Fruit fly (Drosophila melanogaster) whole organism, embryonic: ENCODE results near the gene CG3815.

Source experiments
- Blimp-1 ChIP-seq: fragments of 200-800 bp; sonication (Bioruptor generic); optimal IDR thresholded peaks from 3 replicates; lab custom pipeline; 2018; ENCODE audit warnings: missing biosample characterization, missing genetic modification characterization, mild to moderate bottlenecking, moderate library complexity, missing genetic modification reagents
- BtbVII ChIP-seq: fragments of 200-800 bp; sonication (Bioruptor generic); optimal IDR thresholded peaks from 3 replicates; lab custom pipeline; 2017; ENCODE audit warnings: missing biosample characterization, mild to moderate bottlenecking, missing genetic modification characterization
- CG12071 ChIP-seq: fragments of 200-800 bp; sonication (Bioruptor generic); optimal IDR thresholded peaks from 3 replicates; lab custom pipeline; 2018; ENCODE audit warnings: missing biosample characterization, mild to moderate bottlenecking, missing genetic modification characterization
- CG12299 ChIP-seq: fragments of 200-800 bp; sonication (Bioruptor generic); optimal IDR thresholded peaks from 2 replicates; lab custom pipeline; 2018; ENCODE audit warnings: missing biosample characterization, mild to moderate bottlenecking, missing genetic modification characterization
- CG15269 ChIP-seq: fragments of 200-800 bp; sonication (Bioruptor generic); optimal IDR thresholded peaks from 2 replicates; lab custom pipeline; 2018; ENCODE audit warnings: missing biosample characterization, mild to moderate bottlenecking, missing genetic modification characterization, moderate library complexity
- CG15514 ChIP-seq: fragments of 200-800 bp; sonication (Bioruptor generic); optimal IDR thresholded peaks from 3 replicates; lab custom pipeline; 2017; ENCODE audit warnings: missing biosample characterization, missing genetic modification characterization, mild to moderate bottlenecking, moderate library complexity, missing genetic modification reagents
- CG17361 ChIP-seq: fragments of 200-800 bp; sonication (Bioruptor generic); IDR thresholded peaks from 3 replicates; pipeline ENCODE4 v1.3.6; 2022; ENCODE audit warnings: missing biosample characterization, missing genetic modification characterization
- CG17568 ChIP-seq: fragments of 200-800 bp; sonication (Bioruptor generic); optimal IDR thresholded peaks from 2 replicates; lab custom pipeline; 2018; ENCODE audit warnings: missing biosample characterization, mild to moderate bottlenecking, missing genetic modification characterization, moderate library complexity
- CG17802 ChIP-seq: fragments of 200-800 bp; sonication (Bioruptor generic); optimal IDR thresholded peaks from 2 replicates; lab custom pipeline; 2018; ENCODE audit warnings: missing biosample characterization, mild to moderate bottlenecking, missing genetic modification characterization, moderate library complexity
- CG1832 ChIP-seq: fragments of 200-800 bp; sonication (Bioruptor generic); optimal IDR thresholded peaks from 2 replicates; lab custom pipeline; 2017; ENCODE audit warnings: missing biosample characterization, mild to moderate bottlenecking, missing genetic modification characterization, inconsistent platforms
- CG4424 ChIP-seq: fragments of 200-800 bp; sonication (Bioruptor generic); optimal IDR thresholded peaks from 3 replicates; lab custom pipeline; 2016; ENCODE audit warnings: missing biosample characterization, missing genetic modification characterization
- CG4617 ChIP-seq: fragments of 200-800 bp; sonication (Bioruptor generic); optimal IDR thresholded peaks from 3 replicates; lab custom pipeline; 2016; ENCODE audit warnings: missing biosample characterization, missing genetic modification characterization, borderline replicate concordance
- CG5953 ChIP-seq: fragments of 200-800 bp; sonication (Bioruptor generic); IDR thresholded peaks from 2 replicates; pipeline ENCODE4 v1.3.6; 2022; ENCODE audit warnings: missing biosample characterization, missing genetic modification characterization
- CG6272 ChIP-seq: fragments of 200-800 bp; sonication (Bioruptor generic); IDR thresholded peaks from 2 replicates; pipeline ENCODE4 v1.3.6; 2022; ENCODE audit warnings: missing biosample characterization, missing genetic modification characterization
- CG8944 ChIP-seq: fragments of 200-800 bp; sonication (Bioruptor generic); optimal IDR thresholded peaks from 3 replicates; lab custom pipeline; 2016; ENCODE audit warnings: missing biosample characterization, missing genetic modification characterization
- Chrac-16 ChIP-seq: fragments of 200-800 bp; sonication (Bioruptor generic); optimal IDR thresholded peaks from 3 replicates; lab custom pipeline; 2016; ENCODE audit warnings: missing biosample characterization, missing genetic modification characterization
- CoRest ChIP-seq: fragments of 200-800 bp; sonication (Bioruptor generic); optimal IDR thresholded peaks from 3 replicates; lab custom pipeline; 2018; ENCODE audit warnings: missing biosample characterization, mild to moderate bottlenecking, missing genetic modification characterization, moderate library complexity
- Doc2 ChIP-seq: fragments of 200-800 bp; sonication (Bioruptor generic); IDR thresholded peaks from 2 replicates; pipeline ENCODE4 v1.3.6; 2022; ENCODE audit warnings: missing biosample characterization, missing genetic modification characterization
- Fer3 ChIP-seq: fragments of 200-800 bp; sonication (Bioruptor generic); optimal IDR thresholded peaks from 2 replicates; lab custom pipeline; 2018; ENCODE audit warnings: missing biosample characterization, mild to moderate bottlenecking, missing genetic modification characterization, moderate library complexity
- H2.0 ChIP-seq: fragments of 200-800 bp; sonication (Bioruptor generic); IDR thresholded peaks from 2 replicates; pipeline ENCODE4 v1.3.6; 2022; ENCODE audit warnings: missing biosample characterization, missing genetic modification characterization
- HLH3B ChIP-seq: fragments of 200-800 bp; sonication (Bioruptor generic); IDR thresholded peaks from 2 replicates; pipeline ENCODE4 v1.3.6; 2022; ENCODE audit warnings: missing biosample characterization, missing genetic modification characterization
- HmgZ ChIP-seq: fragments of 200-800 bp; sonication (Bioruptor generic); optimal IDR thresholded peaks from 2 replicates; lab custom pipeline; 2018; ENCODE audit warnings: missing biosample characterization, mild to moderate bottlenecking, missing genetic modification characterization
- Hr3 ChIP-seq: fragments of 200-800 bp; sonication (Bioruptor generic); optimal IDR thresholded peaks from 3 replicates; lab custom pipeline; 2016; ENCODE audit warnings: missing biosample characterization, missing genetic modification characterization
- Mad ChIP-seq: fragments of 200-800 bp; sonication (Bioruptor generic); optimal IDR thresholded peaks from 2 replicates; lab custom pipeline; 2016; ENCODE audit warnings: missing biosample characterization, missing genetic modification characterization
- Nf-YA ChIP-seq: fragments of 200-800 bp; sonication (Bioruptor generic); IDR thresholded peaks from 2 replicates; pipeline ENCODE4 v1.3.6; 2022; ENCODE audit warnings: missing biosample characterization, missing genetic modification characterization
- Nf-YB ChIP-seq: fragments of 200-800 bp; sonication (Bioruptor generic); optimal IDR thresholded peaks from 3 replicates; lab custom pipeline; 2019; ENCODE audit warnings: missing biosample characterization, mild to moderate bottlenecking, missing genetic modification characterization, moderate library complexity
- Nf-YC ChIP-seq: fragments of 200-800 bp; optimal IDR thresholded peaks from 3 replicates; lab custom pipeline; 2019; ENCODE audit warnings: missing biosample characterization, mild to moderate bottlenecking, missing genetic modification characterization, moderate library complexity
- Rfx ChIP-seq: fragments of 200-800 bp; sonication (Bioruptor generic); IDR thresholded peaks from 2 replicates; pipeline ENCODE4 v1.3.6; 2022; ENCODE audit warnings: missing biosample characterization, missing genetic modification characterization
- Sry-δ ChIP-seq: fragments of 200-800 bp; sonication (Bioruptor generic); optimal IDR thresholded peaks from 2 replicates; lab custom pipeline; 2016; ENCODE audit warnings: missing biosample characterization, missing genetic modification characterization
- al ChIP-seq: fragments of 200-800 bp; sonication (Bioruptor generic); IDR thresholded peaks from 2 replicates; pipeline ENCODE4 v1.3.6; 2022; ENCODE audit warnings: missing biosample characterization, missing genetic modification characterization
- az2 ChIP-seq: fragments of 200-800 bp; sonication (Bioruptor generic); optimal IDR thresholded peaks from 3 replicates; lab custom pipeline; 2016; ENCODE audit warnings: missing biosample characterization, missing genetic modification characterization
- bbx ChIP-seq: fragments of 200-800 bp; sonication (Bioruptor generic); IDR thresholded peaks from 2 replicates; pipeline ENCODE4 v1.3.6; 2022; ENCODE audit warnings: missing biosample characterization, missing genetic modification characterization; ENCODE audit not compliant: partially characterized antibody
- cato ChIP-seq: fragments of 200-800 bp; sonication (Bioruptor generic); optimal IDR thresholded peaks from 2 replicates; lab custom pipeline; 2016; ENCODE audit warnings: missing biosample characterization, missing genetic modification characterization, borderline replicate concordance
- croc ChIP-seq: fragments of 200-800 bp; sonication (Bioruptor generic); conservative IDR thresholded peaks from 3 replicates; pipeline ENCODE4 v1.3.6; 2022; ENCODE audit warnings: missing biosample characterization, missing genetic modification characterization
- dmrt11E ChIP-seq: fragments of 200-800 bp; sonication (Bioruptor generic); optimal IDR thresholded peaks from 3 replicates; lab custom pipeline; 2018; ENCODE audit warnings: missing biosample characterization, mild to moderate bottlenecking, missing genetic modification characterization, moderate library complexity
- dpn ChIP-seq, 2 experiments: fragments of 200-800 bp; sonication (Bioruptor generic); optimal IDR thresholded peaks; 3 replicates each; lab custom pipeline; 2016; ENCODE audit warnings: missing biosample characterization in 2 of 2, missing genetic modification characterization in 2 of 2
- ems ChIP-seq: fragments of 200-800 bp; sonication (Bioruptor generic); optimal IDR thresholded peaks from 3 replicates; lab custom pipeline; 2016; ENCODE audit warnings: missing biosample characterization, missing genetic modification characterization
- fd102C ChIP-seq: fragments of 200-800 bp; sonication (Bioruptor generic); optimal IDR thresholded peaks from 2 replicates; lab custom pipeline; 2018; ENCODE audit warnings: missing biosample characterization, mild to moderate bottlenecking, missing genetic modification characterization, moderate library complexity
- fu2 ChIP-seq: fragments of 200-800 bp; sonication (Bioruptor generic); optimal IDR thresholded peaks from 2 replicates; lab custom pipeline; 2016; ENCODE audit warnings: missing biosample characterization, missing genetic modification characterization
- gfzf ChIP-seq: fragments of 200-800 bp; sonication (Bioruptor generic); optimal IDR thresholded peaks from 2 replicates; lab custom pipeline; 2016; ENCODE audit warnings: missing biosample characterization, mild to moderate bottlenecking, missing genetic modification characterization, moderate library complexity
- gsb ChIP-seq: fragments of 200-800 bp; sonication (Bioruptor generic); IDR thresholded peaks from 2 replicates; pipeline ENCODE4 v1.3.6; 2022; ENCODE audit warnings: missing biosample characterization, missing genetic modification characterization
- maf-S ChIP-seq: fragments of 200-800 bp; sonication (Bioruptor generic); optimal IDR thresholded peaks from 2 replicates; lab custom pipeline; 2016; ENCODE audit warnings: missing biosample characterization, missing genetic modification characterization
- otp ChIP-seq: fragments of 200-800 bp; sonication (Bioruptor generic); IDR thresholded peaks from 3 replicates; pipeline ENCODE4, ENCODE4 v1.3.6; 2022; ENCODE audit warnings: missing biosample characterization, missing genetic modification characterization
- pb ChIP-seq: fragments of 200-800 bp; sonication (Bioruptor generic); optimal IDR thresholded peaks from 3 replicates; lab custom pipeline; 2016; ENCODE audit warnings: missing biosample characterization, missing genetic modification characterization
- prd ChIP-seq, 3 experiments: fragments of >200 bp in 2 of 3; fragments of 200-800 bp in 1 of 3; sonication (Bioruptor generic) in 1 of 3; optimal IDR thresholded peaks in 2 of 3; IDR thresholded peaks in 1 of 3; 2 replicates in 2 of 3; 3 replicates in 1 of 3; pipeline versions ENCODE4 v1.3.6 to Lab custom; 2017 to 2022; ENCODE audit warnings: missing biosample characterization in 1 of 3, missing genetic modification characterization in 1 of 3
- seq ChIP-seq: fragments of 200-800 bp; sonication (Bioruptor generic); IDR thresholded peaks from 2 replicates; pipeline ENCODE4 v1.3.6; 2022; ENCODE audit warnings: missing biosample characterization, missing genetic modification characterization
- sna ChIP-seq: fragments of 200-800 bp; sonication (Bioruptor generic); IDR thresholded peaks from 2 replicates; pipeline ENCODE4 v1.3.6; 2022; ENCODE audit warnings: missing biosample characterization, missing genetic modification characterization; ENCODE audit not compliant: partially characterized antibody
- so ChIP-seq: fragments of 200-800 bp; sonication (Bioruptor generic); IDR thresholded peaks from 3 replicates; pipeline ENCODE4 v1.3.6; 2022; ENCODE audit warnings: missing biosample characterization, missing genetic modification characterization
- tap ChIP-seq: fragments of 200-800 bp; optimal IDR thresholded peaks from 3 replicates; lab custom pipeline; 2019; ENCODE audit warnings: missing biosample characterization, mild to moderate bottlenecking, missing genetic modification characterization, moderate library complexity
- twi ChIP-seq: fragments of 200-800 bp; optimal IDR thresholded peaks from 2 replicates; lab custom pipeline; 2019; ENCODE audit warnings: missing biosample characterization, mild to moderate bottlenecking, missing genetic modification characterization, moderate library complexity
- zf30C ChIP-seq: fragments of 200-800 bp; sonication (Bioruptor generic); optimal IDR thresholded peaks from 3 replicates; lab custom pipeline; 2018; ENCODE audit warnings: missing biosample characterization, mild to moderate bottlenecking, missing genetic modification characterization

The CG3815 gene

DNA sequence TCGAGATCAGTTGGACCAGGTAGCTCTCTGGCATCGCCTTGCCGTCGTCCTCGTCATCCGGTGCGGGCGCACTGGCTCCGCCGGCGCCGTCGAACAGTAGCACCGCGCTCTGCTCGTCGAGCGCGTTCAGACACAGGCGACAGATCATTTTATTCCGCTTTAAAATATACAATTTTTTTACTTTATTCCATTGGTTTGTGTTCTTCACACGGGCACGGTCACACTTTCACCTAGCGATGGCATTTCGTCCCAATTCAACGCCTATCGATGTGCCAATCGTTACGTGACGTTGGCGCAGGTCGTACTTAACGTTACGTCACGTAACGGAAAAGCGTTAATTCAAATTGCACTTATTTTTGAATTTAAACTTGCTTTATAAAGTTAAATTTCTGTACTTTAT lies 5.9 kb downstream of the CG3815 start, which contains the start of gene CG12219 (continued):
- peak; percentile 86 for TF ChIP-seq Sry-δ (GFP tag; lab: Kevin White, UChicago)
- no peak for TF ChIP-seq BtbVII (GFP tag; lab: Kevin White, UChicago)
- TF ChIP-seq Hr3: no peak
- no peak for TF ChIP-seq Nf-YB (GFP tag; lab: Kevin White, UChicago)
- no peak for TF ChIP-seq CG17802
- TF ChIP-seq twi (tag; lab: Kevin White, UChicago): no peak
- no peak for TF ChIP-seq pb (GFP tag; lab: Kevin White, UChicago)
- no peak for TF ChIP-seq seq (GFP tag; lab: Robert Waterston, UW)
- TF ChIP-seq cato (GFP tag; lab: Kevin White, UChicago): no peak
- peak; percentile 65 for TF ChIP-seq gfzf (GFP tag; lab: Kevin White, UChicago)
- no peak for TF ChIP-seq prd (optimal IDR thresholded peaks at IDR 0.05; lab: Kevin White, UChicago)
- TF ChIP-seq prd (GFP tag; IDR thresholded peaks at IDR 0.05; lab: Robert Waterston, UW): no peak
- TF ChIP-seq ems (GFP tag; lab: Kevin White, UChicago): no peak
- no peak for TF ChIP-seq Rfx
- no peak for TF ChIP-seq fd102C (GFP tag; lab: Kevin White, UChicago)
- no peak for TF ChIP-seq otp (GFP tag; lab: Robert Waterston, UW)
- TF ChIP-seq maf-S (GFP tag; lab: Kevin White, UChicago): no peak
- TF ChIP-seq zf30C (GFP tag; lab: Kevin White, UChicago): no peak
- no peak for TF ChIP-seq al (GFP tag; lab: Robert Waterston, UW)
- no peak for TF ChIP-seq Chrac-16 (GFP tag; lab: Kevin White, UChicago)
- no peak for TF ChIP-seq CG15269 (tag; lab: Kevin White, UChicago)
- TF ChIP-seq CG4424 (GFP tag; lab: Kevin White, UChicago): no peak
- TF ChIP-seq Nf-YA (GFP tag; lab: Robert Waterston, UW): no peak
- peak; percentile 84 for TF ChIP-seq CG4617 (GFP tag; lab: Kevin White, UChicago)
- no peak for TF ChIP-seq dpn (GFP tag; optimal IDR thresholded peaks at IDR 0.05; lab: Kevin White, UChicago)
- no peak for TF ChIP-seq CG12299 (tag; lab: Kevin White, UChicago)
- peak; percentile 48 for TF ChIP-seq sna (GFP tag; lab: Robert Waterston, UW)
- TF ChIP-seq Mad (GFP tag; lab: Kevin White, UChicago): no peak
- TF ChIP-seq gsb: no peak
- no peak for TF ChIP-seq CG12071 (GFP tag; lab: Kevin White, UChicago)
- peak; percentile 30 for TF ChIP-seq Nf-YC (tag; lab: Kevin White, UChicago)
- no peak for TF ChIP-seq tap (tag; lab: Kevin White, UChicago)
- no peak for TF ChIP-seq CG5953
- TF ChIP-seq croc: no peak
- TF ChIP-seq Fer3 (tag; lab: Kevin White, UChicago): no peak
- no peak for TF ChIP-seq az2 (GFP tag; lab: Kevin White, UChicago)
- TF ChIP-seq Blimp-1 (GFP tag; lab: Kevin White, UChicago): no peak
- peak; percentile 7 for TF ChIP-seq CoRest
- no peak for TF ChIP-seq so (GFP tag; lab: Robert Waterston, UW)
- peak; percentile 20 for TF ChIP-seq HmgZ (tag; lab: Kevin White, UChicago)
- no peak for TF ChIP-seq CG6272 (GFP tag; lab: Robert Waterston, UW)
- no peak for TF ChIP-seq fu2 (GFP tag; lab: Kevin White, UChicago)
- no peak for TF ChIP-seq H2.0 (GFP tag; lab: Robert Waterston, UW)
- no peak for TF ChIP-seq CG17568 (GFP tag; lab: Kevin White, UChicago)
- peak; percentile 51 for TF ChIP-seq CG15514 (GFP tag; lab: Kevin White, UChicago)
- peak; percentile 50 for TF ChIP-seq bbx (GFP tag; lab: Robert Waterston, UW)
- TF ChIP-seq HLH3B (GFP tag; lab: Robert Waterston, UW): no peak
- no peak for TF ChIP-seq Doc2
- TF ChIP-seq CG8944 (GFP tag; lab: Kevin White, UChicago): no peak
- no peak for TF ChIP-seq CG1832 (GFP tag; lab: Kevin White, UChicago)
- TF ChIP-seq dmrt11E (tag; lab: Kevin White, UChicago): no peak
- TF ChIP-seq CG17361 (GFP tag; lab: Robert Waterston, UW): no peak
